Worm (Caenorhabditis elegans) whole organism, late embryonic: ENCODE results near the gene xbx-3.

ENCODE experiments used
- C08G9.2 ChIP-seq: sonication (generic microtip); optimal IDR thresholded peaks from 2 replicates; lab custom pipeline; 2016; ENCODE audit warnings: mild to moderate bottlenecking, missing genetic modification characterization, moderate library complexity, missing compliant biosample characterization
- K02D7.2 ChIP-seq: sonication (generic microtip); optimal IDR thresholded peaks from 2 replicates; lab custom pipeline; 2017; ENCODE audit warnings: mild to moderate bottlenecking, missing genetic modification characterization, missing compliant biosample characterization
- T23F11.4 ChIP-seq: fragments of 200-800 bp; sonication (Bioruptor generic); optimal IDR thresholded peaks from 2 replicates; lab custom pipeline; 2018; ENCODE audit warnings: mild to moderate bottlenecking, missing genetic modification characterization, missing compliant biosample characterization
- ceh-14 ChIP-seq: sonication (generic microtip); optimal IDR thresholded peaks from 2 replicates; lab custom pipeline; 2016; ENCODE audit warnings: missing genotype, missing genetic modification characterization, missing compliant biosample characterization
- ceh-19 ChIP-seq: fragments of 200-800 bp; sonication (Bioruptor generic); optimal IDR thresholded peaks from 2 replicates; lab custom pipeline; 2018; ENCODE audit warnings: mild to moderate bottlenecking, missing genetic modification characterization, missing compliant biosample characterization
- ceh-24 ChIP-seq: sonication (generic microtip); optimal IDR thresholded peaks from 2 replicates; lab custom pipeline; 2016; ENCODE audit warnings: mild to moderate bottlenecking, missing genetic modification characterization, missing compliant biosample characterization
- ceh-31 ChIP-seq: sonication (generic microtip); optimal IDR thresholded peaks from 2 replicates; lab custom pipeline; 2016; ENCODE audit warnings: missing genetic modification characterization, missing compliant biosample characterization
- ceh-45 ChIP-seq: fragments of 200-800 bp; sonication (Bioruptor generic); IDR thresholded peaks from 2 replicates; pipeline ENCODE4 v1.3.6; 2022; ENCODE audit warnings: missing genetic modification reagents, missing genetic modification characterization, missing compliant biosample characterization
- ceh-48 ChIP-seq: sonication (generic microtip); optimal IDR thresholded peaks from 2 replicates; lab custom pipeline; 2016; ENCODE audit warnings: missing genetic modification characterization, inconsistent platforms, missing compliant biosample characterization
- ceh-9 ChIP-seq: sonication (generic microtip); optimal IDR thresholded peaks from 2 replicates; lab custom pipeline; 2016; ENCODE audit warnings: mild to moderate bottlenecking, missing genetic modification characterization, inconsistent platforms, missing compliant biosample characterization
- elt-2 ChIP-seq: sonication (generic microtip); optimal IDR thresholded peaks from 2 replicates; lab custom pipeline; 2016; ENCODE audit warnings: missing genetic modification reagents, missing genetic modification characterization, missing compliant biosample characterization
- elt-4 ChIP-seq: sonication (generic microtip); optimal IDR thresholded peaks from 2 replicates; lab custom pipeline; 2016; ENCODE audit warnings: missing genetic modification characterization, missing compliant biosample characterization
- fkh-10 ChIP-seq: fragments of 150-350 bp; optimal IDR thresholded peaks from 2 replicates; lab custom pipeline; 2014; ENCODE audit warnings: missing biosample characterization, missing genetic modification reagents, missing genetic modification characterization
- hlh-15 ChIP-seq: sonication (generic microtip); optimal IDR thresholded peaks from 2 replicates; lab custom pipeline; 2016; ENCODE audit warnings: missing genetic modification characterization, missing compliant biosample characterization
- hlh-30 ChIP-seq: sonication (generic microtip); optimal IDR thresholded peaks from 2 replicates; lab custom pipeline; 2017; ENCODE audit warnings: antibody characterized with exemption, missing genetic modification characterization, missing compliant biosample characterization; ENCODE audit not compliant: insufficient read depth
- hlh-8 ChIP-seq: sonication (generic microtip); optimal IDR thresholded peaks from 2 replicates; lab custom pipeline; 2016; ENCODE audit warnings: missing genotype, missing genetic modification characterization, missing compliant biosample characterization
- mec-3 ChIP-seq: sonication (generic microtip); optimal IDR thresholded peaks from 2 replicates; lab custom pipeline; 2016; ENCODE audit warnings: borderline replicate concordance, missing genetic modification characterization, missing compliant biosample characterization
- nfya-1 ChIP-seq: sonication (generic microtip); optimal IDR thresholded peaks from 2 replicates; lab custom pipeline; 2017; ENCODE audit warnings: missing genetic modification characterization, mild to moderate bottlenecking, missing compliant biosample characterization, antibody characterized with exemption, moderate library complexity
- nhr-11 ChIP-seq: fragments of 150-350 bp; optimal IDR thresholded peaks from 2 replicates; lab custom pipeline; 2014; ENCODE audit warnings: missing biosample characterization, missing genetic modification characterization
- nhr-232 ChIP-seq: sonication (generic microtip); optimal IDR thresholded peaks from 2 replicates; lab custom pipeline; 2016; ENCODE audit warnings: missing genetic modification characterization, missing compliant biosample characterization
- pag-3 ChIP-seq: sonication (generic microtip); optimal IDR thresholded peaks from 2 replicates; lab custom pipeline; 2016; ENCODE audit warnings: missing compliant biosample characterization, missing genetic modification characterization, borderline replicate concordance
- pax-1 ChIP-seq: fragments of 150-350 bp; optimal IDR thresholded peaks from 2 replicates; lab custom pipeline; 2014; ENCODE audit warnings: missing biosample characterization, missing genetic modification characterization
- pqm-1 ChIP-seq: sonication (generic microtip); optimal IDR thresholded peaks from 2 replicates; lab custom pipeline; 2016; ENCODE audit warnings: missing genetic modification characterization, missing compliant biosample characterization
- pros-1 ChIP-seq: fragments of 150-350 bp; optimal IDR thresholded peaks from 2 replicates; lab custom pipeline; 2014; ENCODE audit warnings: missing biosample characterization, missing genetic modification reagents, missing genetic modification characterization
- rnt-1 ChIP-seq: sonication (generic microtip); optimal IDR thresholded peaks from 2 replicates; lab custom pipeline; 2016; ENCODE audit warnings: missing genetic modification characterization, missing compliant biosample characterization
- sdc-2 ChIP-seq: sonication (generic microtip); optimal IDR thresholded peaks from 2 replicates; lab custom pipeline; 2016; ENCODE audit warnings: missing genotype, missing genetic modification characterization, missing compliant biosample characterization
- sox-2 ChIP-seq: fragments of 200-800 bp; sonication (Bioruptor generic); IDR thresholded peaks from 2 replicates; pipeline ENCODE4 v1.3.6; 2022; ENCODE audit warnings: missing genetic modification reagents, missing genetic modification characterization, missing compliant biosample characterization
- sox-4 ChIP-seq: sonication (generic microtip); optimal IDR thresholded peaks from 2 replicates; lab custom pipeline; 2017; ENCODE audit warnings: mild to moderate bottlenecking, missing genetic modification characterization, inconsistent platforms, missing compliant biosample characterization
- tbx-2 ChIP-seq: sonication (generic microtip); optimal IDR thresholded peaks from 2 replicates; lab custom pipeline; 2016; ENCODE audit warnings: missing genetic modification characterization, missing compliant biosample characterization
- ttx-3 ChIP-seq: sonication (generic microtip); optimal IDR thresholded peaks from 2 replicates; lab custom pipeline; 2016; ENCODE audit warnings: missing genetic modification reagents, missing genetic modification characterization, missing compliant biosample characterization
- unc-86 ChIP-seq: sonication (generic microtip); optimal IDR thresholded peaks from 2 replicates; lab custom pipeline; 2016; ENCODE audit warnings: missing genetic modification characterization, missing compliant biosample characterization
- ztf-16 ChIP-seq: sonication (generic microtip); optimal IDR thresholded peaks from 2 replicates; lab custom pipeline; 2017; ENCODE audit warnings: missing genetic modification characterization, missing compliant biosample characterization

The xbx-3 gene

ce11 chrIII:10030549-10030948 is 5.2 kb upstream of the xbx-3 start, which contains the start of gene M04D8.4:
Gene M04D8.4 (minus strand): TSS chrIII:10030649.
- TF ChIP-seq rnt-1 (tag; lab: Kevin White, UChicago) (no peak), fkh-10 (no peak), pax-1 (tag; lab: Kevin White, UChicago) (no peak), sdc-2 (tag; lab: Kevin White, UChicago) (no peak), nfya-1 (tag; lab: Kevin White, UChicago) (no peak), pqm-1 (tag; lab: Kevin White, UChicago) (no peak), nhr-11 (tag; lab: Kevin White, UChicago) (no peak), tbx-2 (tag; lab: Kevin White, UChicago) (no peak), elt-2 (tag; lab: Kevin White, UChicago) (no peak), ceh-14 (no peak), ceh-9 (no peak), pag-3 (tag; lab: Kevin White, UChicago) (no peak), sox-2 (GFP tag; lab: Robert Waterston, UW) (no peak), unc-86 (tag; lab: Kevin White, UChicago) (no peak), K02D7.2 (no peak), ttx-3 (tag; lab: Kevin White, UChicago) (no peak), C08G9.2 (tag; lab: Kevin White, UChicago) (no peak), nhr-232 (no peak), ceh-31 (tag; lab: Kevin White, UChicago) (no peak)

ce11 chrIII:10033213-10033612 is 2.5 kb upstream of the xbx-3 start, which contains the start of gene M04D8.5:
Gene M04D8.5 (minus strand): TSS chrIII:10033313.
- TF ChIP-seq pros-1 (tag; lab: Kevin White, UChicago) (no peak), hlh-15 (no peak), T23F11.4 (GFP tag; lab: Kevin White, UChicago) (no peak)
- TF ChIP-seq, all 69 proteins: peak for 0

ce11 chrIII:10033881-10034280 is 1.9 kb upstream of the xbx-3 start, which contains the start of gene M04D8.8:
Gene M04D8.8 (plus strand): TSS chrIII:10034181.
- TF ChIP-seq pqm-1 (tag; lab: Kevin White, UChicago) (no peak), ceh-24 (tag; lab: Kevin White, UChicago) (no peak), mec-3 (no peak), elt-4 (no peak), elt-2 (tag; lab: Kevin White, UChicago) (no peak)
- TF ChIP-seq, all 69 proteins: peak for 0

ce11 chrIII:10037150-10037549 is 1.4 kb downstream of the xbx-3 start, which contains the start of gene M04D8.7:
Gene M04D8.7 (plus strand): TSS chrIII:10037450.
- TF ChIP-seq elt-2 (tag; lab: Kevin White, UChicago), result no peak
- TF ChIP-seq fkh-10, result no peak
- no peak for TF ChIP-seq sox-4
- no peak for TF ChIP-seq ceh-19
- no peak for TF ChIP-seq nhr-232
- TF ChIP-seq pag-3 (tag; lab: Kevin White, UChicago), result no peak
- TF ChIP-seq hlh-8 (tag; lab: Kevin White, UChicago), result no peak
- no peak for TF ChIP-seq ceh-45 (GFP tag; lab: Robert Waterston, UW)
- no peak for TF ChIP-seq ceh-48 (tag; lab: Kevin White, UChicago)
- no peak for TF ChIP-seq ztf-16 (tag; lab: Kevin White, UChicago)
- TF ChIP-seq nfya-1 (tag; lab: Kevin White, UChicago), result no peak
- TF ChIP-seq ceh-24 (tag; lab: Kevin White, UChicago), result no peak

ce11 chrIII:10040013-10040412 is 4.3 kb downstream of the xbx-3 start, which contains the start of gene T16G12.7:
Gene T16G12.7 (minus strand): TSS chrIII:10040113.
- TF ChIP-seq hlh-30 (tag; lab: Kevin White, UChicago) (no peak), sox-2 (GFP tag; lab: Robert Waterston, UW) (no peak), nhr-11 (tag; lab: Kevin White, UChicago) (no peak), pros-1 (tag; lab: Kevin White, UChicago) (no peak)
